Fruit fly (Drosophila melanogaster): Measurements from ENCODE around the gene nmo.

dm6 chr3L:7996364-7996763, 17.5 kb downstream of the nmo start:
- TF ChIP-seq CG4318 (GFP tag; optimal IDR thresholded peaks at IDR 0.05) (no peak), Hr38 (GFP tag; optimal IDR thresholded peaks at IDR 0.05) (no peak), CG15336 (GFP tag; IDR thresholded peaks at IDR 0.05) (no peak), CG8632 (GFP tag; optimal IDR thresholded peaks at IDR 0.05) (no peak), acj6 (GFP tag; optimal IDR thresholded peaks at IDR 0.05) (no peak), pdm3 (GFP tag; optimal IDR thresholded peaks at IDR 0.05) (no peak), CG34406 (GFP tag; optimal IDR thresholded peaks at IDR 0.05) (no peak)

All from whole organism, prepupa.